Worm (Caenorhabditis elegans) whole organism, L3 larva: ENCODE results near the gene F54F7.8.

Experiments used
- R02D3.7 ChIP-seq: fragments of 150-350 bp; optimal IDR thresholded peaks from 2 replicates; lab custom pipeline; 2014; ENCODE audit warnings: missing biosample characterization, missing genetic modification characterization
- aly-2 ChIP-seq: fragments of 150-350 bp; optimal IDR thresholded peaks from 2 replicates; lab custom pipeline; 2014; ENCODE audit warnings: missing biosample characterization, missing genetic modification characterization
- ama-1 ChIP-seq: fragments of 150-350 bp; optimal IDR thresholded peaks from 2 replicates; lab custom pipeline; 2018
- ceh-16 ChIP-seq: sonication (generic microtip); optimal IDR thresholded peaks from 2 replicates; lab custom pipeline; 2017; ENCODE audit warnings: missing biosample characterization, missing genetic modification characterization
- ceh-28 ChIP-seq: fragments of 150-350 bp; optimal IDR thresholded peaks from 2 replicates; lab custom pipeline; 2014; ENCODE audit warnings: missing biosample characterization, missing genetic modification reagents, missing genetic modification characterization
- daf-12 ChIP-seq: fragments of 150-350 bp; optimal IDR thresholded peaks from 2 replicates; lab custom pipeline; 2014; ENCODE audit warnings: missing biosample characterization, missing genetic modification reagents, missing genetic modification characterization
- egl-27 ChIP-seq: sonication (generic microtip); optimal IDR thresholded peaks from 4 replicates; lab custom pipeline; 2017; ENCODE audit warnings: missing biosample characterization, missing genetic modification reagents, missing genetic modification characterization
- egl-5 ChIP-seq: fragments of 150-350 bp; optimal IDR thresholded peaks from 2 replicates; lab custom pipeline; 2017; ENCODE audit warnings: missing biosample characterization, missing genetic modification reagents, missing genetic modification characterization, inconsistent platforms
- elt-1 ChIP-seq: fragments of 150-350 bp; optimal IDR thresholded peaks from 2 replicates; lab custom pipeline; 2014; ENCODE audit warnings: missing biosample characterization, missing genetic modification characterization
- elt-2 ChIP-seq: sonication (generic microtip); optimal IDR thresholded peaks from 2 replicates; lab custom pipeline; 2016; ENCODE audit warnings: missing genetic modification reagents, mild to moderate bottlenecking, missing genetic modification characterization, missing compliant biosample characterization
- fkh-10 ChIP-seq: sonication (generic microtip); optimal IDR thresholded peaks from 2 replicates; lab custom pipeline; 2017; ENCODE audit warnings: missing biosample characterization, missing genetic modification reagents, missing genetic modification characterization
- hmg-11 ChIP-seq: sonication (generic microtip); optimal IDR thresholded peaks from 2 replicates; lab custom pipeline; 2016; ENCODE audit warnings: missing genetic modification characterization, missing compliant biosample characterization
- jun-1 ChIP-seq: fragments of 150-350 bp; optimal IDR thresholded peaks from 2 replicates; lab custom pipeline; 2014; ENCODE audit warnings: missing biosample characterization, missing genetic modification reagents, missing genetic modification characterization
- lin-15B ChIP-seq: fragments of 150-350 bp; optimal IDR thresholded peaks from 2 replicates; lab custom pipeline; 2014; ENCODE audit warnings: missing biosample characterization, missing genetic modification characterization
- lsy-12 ChIP-seq: sonication (generic microtip); optimal IDR thresholded peaks from 2 replicates; lab custom pipeline; 2016; ENCODE audit warnings: mild to moderate bottlenecking, missing genetic modification characterization, missing compliant biosample characterization
- mdl-1 ChIP-seq: fragments of 150-350 bp; optimal IDR thresholded peaks from 2 replicates; lab custom pipeline; 2014; ENCODE audit warnings: missing biosample characterization, missing genetic modification characterization
- mml-1 ChIP-seq: fragments of 150-350 bp; sonication (generic microtip); optimal IDR thresholded peaks from 3 replicates; lab custom pipeline; 2014; ENCODE audit warnings: missing biosample characterization, missing genetic modification characterization
- nfya-1 ChIP-seq: sonication (generic microtip); optimal IDR thresholded peaks from 2 replicates; lab custom pipeline; 2017; ENCODE audit warnings: missing genetic modification characterization, mild to moderate bottlenecking, missing compliant biosample characterization, antibody characterized with exemption, moderate library complexity; ENCODE audit not compliant: insufficient read depth
- nhr-11 ChIP-seq: fragments of 150-350 bp; optimal IDR thresholded peaks from 2 replicates; lab custom pipeline; 2014; ENCODE audit warnings: missing biosample characterization, missing genetic modification characterization
- nhr-12 ChIP-seq: fragments of 150-350 bp; optimal IDR thresholded peaks from 2 replicates; lab custom pipeline; 2014; ENCODE audit warnings: missing biosample characterization, missing genetic modification characterization
- nhr-28 ChIP-seq: fragments of 150-350 bp; optimal IDR thresholded peaks from 2 replicates; lab custom pipeline; 2014; ENCODE audit warnings: missing biosample characterization, missing genetic modification characterization
- nhr-43 ChIP-seq: sonication (generic microtip); optimal IDR thresholded peaks from 2 replicates; lab custom pipeline; 2016; ENCODE audit warnings: mild to moderate bottlenecking, missing genetic modification characterization, missing compliant biosample characterization; ENCODE audit not compliant: poor library complexity, severe bottlenecking
- nhr-67 ChIP-seq: fragments of 150-350 bp; optimal IDR thresholded peaks from 2 replicates; lab custom pipeline; 2014; ENCODE audit warnings: missing biosample characterization, missing genetic modification characterization
- nhr-76 ChIP-seq: fragments of 150-350 bp; sonication (generic microtip); optimal IDR thresholded peaks from 5 replicates; lab custom pipeline; 2014; ENCODE audit warnings: missing biosample characterization, missing genetic modification characterization
- nhr-77 ChIP-seq: fragments of 150-350 bp; optimal IDR thresholded peaks from 2 replicates; lab custom pipeline; 2014; ENCODE audit warnings: missing biosample characterization, missing genetic modification characterization
- pha-4 ChIP-seq: fragments of 150-350 bp; optimal IDR thresholded peaks from 2 replicates; lab custom pipeline; 2014; ENCODE audit warnings: missing biosample characterization, missing genetic modification reagents, missing genetic modification characterization
- pqm-1 ChIP-seq: fragments of 150-350 bp; optimal IDR thresholded peaks from 2 replicates; lab custom pipeline; 2017; ENCODE audit warnings: missing biosample characterization, missing genetic modification characterization, inconsistent platforms
- sea-2 ChIP-seq: fragments of 150-350 bp; sonication (generic microtip); optimal IDR thresholded peaks from 4 replicates; lab custom pipeline; 2014; ENCODE audit warnings: missing biosample characterization, missing genetic modification reagents, missing genetic modification characterization
- skn-1 ChIP-seq: fragments of 150-350 bp; optimal IDR thresholded peaks from 2 replicates; lab custom pipeline; 2014; ENCODE audit warnings: missing biosample characterization, missing genetic modification characterization
- snpc-4 ChIP-seq: fragments of 150-350 bp; optimal IDR thresholded peaks from 2 replicates; lab custom pipeline; 2014; ENCODE audit warnings: missing biosample characterization, missing genetic modification characterization
- tbx-2 ChIP-seq: sonication (generic microtip); optimal IDR thresholded peaks from 2 replicates; lab custom pipeline; 2016; ENCODE audit warnings: mild to moderate bottlenecking, missing genetic modification characterization, missing compliant biosample characterization
- unc-62 ChIP-seq: fragments of 150-350 bp; sonication (generic microtip); optimal IDR thresholded peaks from 4 replicates; lab custom pipeline; 2014; ENCODE audit warnings: missing biosample characterization, missing genetic modification reagents, missing genetic modification characterization
- zag-1 ChIP-seq: fragments of 150-350 bp; optimal IDR thresholded peaks from 2 replicates; lab custom pipeline; 2014; ENCODE audit warnings: missing biosample characterization, missing genetic modification characterization
- ztf-11 ChIP-seq: fragments of 150-350 bp; optimal IDR thresholded peaks from 2 replicates; lab custom pipeline; 2014; ENCODE audit warnings: missing biosample characterization, missing genetic modification characterization
- ztf-4 ChIP-seq: fragments of 150-350 bp; optimal IDR thresholded peaks from 2 replicates; lab custom pipeline; 2014; ENCODE audit warnings: missing biosample characterization, missing genetic modification characterization

The F54F7.8 gene

DNA sequence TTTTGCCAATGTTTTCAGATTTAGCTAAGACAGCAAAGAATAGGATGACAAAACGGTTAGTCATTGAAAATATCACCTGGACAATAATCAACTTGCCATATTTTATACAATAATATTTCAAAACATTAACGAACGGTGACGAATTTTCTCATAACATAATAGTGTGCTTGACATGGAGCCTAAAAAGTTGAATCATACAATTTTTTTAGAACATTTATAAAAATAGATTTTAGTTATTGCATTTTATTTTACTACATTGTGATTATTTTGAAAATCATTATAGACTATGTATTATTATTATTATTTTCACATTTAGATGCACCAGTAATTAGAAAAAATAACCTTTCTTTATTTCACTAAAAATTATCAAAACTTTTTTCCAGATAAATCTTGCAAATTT lies 6.2 kb downstream of the F54F7.8 start, which contains the start of gene F54F7.9:
Gene F54F7.9, minus strand, starts transcription at position 101 of the 400 bp plus-strand sequence.
- TF ChIP-seq tbx-2 = no peak
- TF ChIP-seq R02D3.7 = no peak
- TF ChIP-seq ceh-28 = no peak
- no peak for TF ChIP-seq nhr-12 (tag; lab: Kevin White, UChicago)
- no peak for TF ChIP-seq nhr-11
- TF ChIP-seq ama-1 (lab: Kevin White, UChicago) = no peak
- TF ChIP-seq sea-2 (GFP tag; lab: Kevin White, UChicago) = no peak
- TF ChIP-seq daf-12 (tag; lab: Kevin White, UChicago) = no peak
- TF ChIP-seq zag-1 (tag; lab: Kevin White, UChicago) = no peak
- no peak for TF ChIP-seq egl-5 (tag; lab: Kevin White, UChicago)
- TF ChIP-seq elt-1 = no peak
- no peak for TF ChIP-seq nhr-76 (tag; lab: Kevin White, UChicago)
- no peak for TF ChIP-seq ztf-11 (tag; lab: Kevin White, UChicago)
- no peak for TF ChIP-seq fkh-10 (GFP tag; lab: Kevin White, UChicago)
- TF ChIP-seq ceh-16 = no peak
- no peak for TF ChIP-seq elt-2 (tag; lab: Kevin White, UChicago)

DNA sequence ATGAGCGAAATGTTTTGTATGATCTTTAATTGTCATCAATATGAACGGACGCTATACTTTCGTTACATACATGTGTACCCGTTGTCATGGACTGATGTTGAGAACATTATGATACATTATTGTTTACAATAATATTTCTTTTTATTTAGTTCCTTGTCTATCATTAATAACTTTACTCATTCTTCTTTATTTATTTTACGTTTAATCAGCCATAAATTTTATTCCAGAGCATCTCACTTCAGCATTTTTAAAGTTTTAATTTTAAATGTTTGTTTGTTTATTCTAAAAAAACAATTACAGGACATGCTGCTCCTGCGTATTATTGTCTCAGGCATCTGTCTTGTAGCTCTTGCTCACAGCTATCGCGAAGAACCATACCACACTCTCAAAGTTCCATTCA lies 11.4 kb downstream of the F54F7.8 start, which contains the start of gene F54F7.2:
Gene F54F7.2, plus strand, starts transcription at position 301 of the 400 bp plus-strand sequence.
- no peak for TF ChIP-seq nhr-11
- TF ChIP-seq unc-62 = no peak
- no peak for TF ChIP-seq lsy-12
- no peak for TF ChIP-seq zag-1 (tag; lab: Kevin White, UChicago)
- no peak for TF ChIP-seq pqm-1 (tag; lab: Kevin White, UChicago)
- TF ChIP-seq hmg-11 (tag; lab: Kevin White, UChicago) = no peak
- no peak for TF ChIP-seq egl-27 (tag; lab: Kevin White, UChicago)
- no peak for TF ChIP-seq nhr-43 (tag; lab: Kevin White, UChicago)
- no peak for TF ChIP-seq nhr-28 (tag; lab: Kevin White, UChicago)
- no peak for TF ChIP-seq skn-1 (tag; lab: Kevin White, UChicago)
- no peak for TF ChIP-seq jun-1 (tag; lab: Kevin White, UChicago)
- no peak for TF ChIP-seq nhr-77
- no peak for TF ChIP-seq lin-15B
- no peak for TF ChIP-seq sea-2 (GFP tag; lab: Kevin White, UChicago)
- TF ChIP-seq R02D3.7 = no peak
- TF ChIP-seq mml-1 (tag; lab: Kevin White, UChicago) = no peak

DNA sequence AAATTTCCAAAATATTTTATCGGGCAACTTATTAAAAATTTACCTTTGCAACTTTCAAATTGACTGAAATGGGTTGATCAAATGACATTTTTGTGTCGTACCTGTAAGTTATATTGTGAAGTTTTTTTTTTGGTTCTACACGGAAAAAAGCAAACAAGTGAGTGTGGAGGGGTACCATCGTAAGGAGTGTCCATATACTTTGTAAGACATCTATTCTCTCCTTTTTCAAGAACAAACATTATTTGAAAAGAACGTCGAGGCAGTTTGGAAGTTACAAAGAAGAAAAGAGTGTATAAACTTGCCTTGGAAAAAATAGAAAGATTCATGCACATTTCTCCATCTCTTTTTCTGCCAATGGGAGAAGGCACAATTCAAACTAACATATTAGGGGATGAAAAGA lies 17.4 kb downstream of the F54F7.8 start, which contains the start of gene taf-7.1:
Gene taf-7.1, minus strand, starts transcription at position 101 of the 400 bp plus-strand sequence.
- TF ChIP-seq mdl-1 = no peak
- no peak for TF ChIP-seq nhr-12 (tag; lab: Kevin White, UChicago)
- TF ChIP-seq zag-1 (tag; lab: Kevin White, UChicago) = no peak
- no peak for TF ChIP-seq elt-2 (tag; lab: Kevin White, UChicago)
- no peak for TF ChIP-seq ztf-11 (tag; lab: Kevin White, UChicago)
- no peak for TF ChIP-seq ztf-4
- TF ChIP-seq aly-2 (tag; lab: Kevin White, UChicago) = no peak
- TF ChIP-seq pha-4 (tag; lab: Kevin White, UChicago) = no peak
- TF ChIP-seq nfya-1 (tag; lab: Kevin White, UChicago) = no peak
- no peak for TF ChIP-seq tbx-2
- no peak for TF ChIP-seq nhr-76 (tag; lab: Kevin White, UChicago)
- TF ChIP-seq egl-27 (tag; lab: Kevin White, UChicago) = no peak
- no peak for TF ChIP-seq pqm-1 (tag; lab: Kevin White, UChicago)
- no peak for TF ChIP-seq ama-1 (lab: Kevin White, UChicago)

DNA sequence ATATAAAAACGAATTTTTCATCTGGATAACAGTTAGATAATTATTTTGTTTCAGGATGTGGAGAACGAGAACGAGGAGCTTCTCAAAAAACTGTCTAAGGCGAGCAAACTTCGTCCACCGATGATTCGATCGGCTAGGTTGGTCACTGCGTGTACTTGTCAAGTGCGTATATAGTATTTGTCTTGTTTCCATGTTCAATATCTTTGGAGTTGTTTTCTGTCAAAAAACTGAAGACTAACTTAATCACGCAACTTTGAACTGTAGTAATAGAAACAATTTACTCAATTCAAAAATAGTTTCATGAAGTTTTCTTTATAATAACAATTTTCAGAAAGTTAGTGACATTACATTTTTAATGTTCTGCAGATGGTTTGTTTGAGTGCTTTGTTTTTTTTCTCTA lies 26.1 kb downstream of the F54F7.8 start:
- TF ChIP-seq elt-2 (tag; lab: Kevin White, UChicago) = no peak

DNA sequence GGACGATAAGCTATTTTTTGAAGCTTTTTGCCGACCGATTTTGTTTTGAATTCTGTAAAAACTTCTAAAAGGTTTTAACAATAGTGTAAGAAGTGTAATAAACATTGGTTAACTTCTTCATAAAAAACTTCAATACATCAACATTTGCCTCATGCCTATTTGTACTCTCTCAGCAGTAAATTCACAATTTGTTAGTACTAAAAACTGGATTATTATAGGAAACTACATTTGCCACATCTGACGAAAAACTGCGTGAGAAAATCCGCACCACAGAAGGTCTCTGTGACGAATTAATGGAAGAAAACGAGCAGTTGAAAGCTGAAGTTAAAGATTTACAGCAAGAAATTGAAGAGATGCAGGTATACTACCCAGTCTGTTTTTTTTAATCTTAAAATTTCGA lies 27.3 kb downstream of the F54F7.8 start:
- TF ChIP-seq ztf-11 (tag; lab: Kevin White, UChicago) = no peak
- TF ChIP-seq snpc-4 = no peak
- no peak for TF ChIP-seq lin-15B
- no peak for TF ChIP-seq nhr-67 (tag; lab: Kevin White, UChicago)
- no peak for TF ChIP-seq daf-12 (tag; lab: Kevin White, UChicago)
